Worm (Caenorhabditis elegans) whole organism, L4/young adult: Measurements from ENCODE around the gene F17C11.12.

ENCODE experiments used
- dao-5 ChIP-seq: sonication (generic microtip); optimal IDR thresholded peaks from 2 replicates; lab custom pipeline; 2016; ENCODE audit warnings: missing genotype, missing genetic modification characterization, moderate library complexity, missing compliant biosample characterization
- him-1 ChIP-seq: sonication (generic microtip); optimal IDR thresholded peaks from 2 replicates; lab custom pipeline; 2016; ENCODE audit warnings: missing genotype, missing genetic modification reagents, missing genetic modification characterization, missing compliant biosample characterization

DNA sequence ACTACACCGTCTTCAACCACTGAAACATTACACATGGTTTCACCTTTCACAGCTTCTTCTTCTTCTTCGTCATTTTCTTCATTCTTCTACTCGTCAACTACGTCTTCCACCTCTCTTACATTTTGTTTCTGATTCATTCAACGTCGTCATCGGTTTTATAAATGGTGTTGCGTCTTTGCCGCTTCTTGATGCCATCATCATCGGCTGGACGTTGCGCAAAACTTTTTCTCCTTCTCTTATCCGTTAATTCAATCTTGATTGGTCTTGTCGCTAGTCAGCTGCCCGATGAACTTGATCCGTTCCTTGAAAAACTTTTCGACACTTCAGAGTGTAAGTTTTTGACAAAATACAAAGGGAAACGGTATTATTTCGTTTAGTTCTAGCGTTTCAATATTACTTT, 38.1 kb downstream of the F17C11.12 start:
- TF ChIP-seq dao-5 (tag; lab: Kevin White, UChicago) (no peak), him-1 (tag; lab: Kevin White, UChicago) (no peak)
